Worm (Caenorhabditis elegans) whole organism, L4 larva: ENCODE data around the gene F16G10.5.

ENCODE experiments used
- F44E2.7 ChIP-seq: fragments of 200-800 bp; sonication (Bioruptor generic); IDR thresholded peaks from 2 replicates; pipeline ENCODE4 v2.1.2; 2022; ENCODE audit warnings: missing genetic modification characterization, missing compliant biosample characterization
- F49E8.2 ChIP-seq: sonication (generic microtip); optimal IDR thresholded peaks from 2 replicates; lab custom pipeline; 2016; ENCODE audit warnings: missing compliant biosample characterization, mild to moderate bottlenecking, missing genetic modification characterization, borderline replicate concordance
- T20F7.1 ChIP-seq: fragments of 200-800 bp; sonication (Bioruptor generic); optimal IDR thresholded peaks from 2 replicates; lab custom pipeline; 2018; ENCODE audit warnings: mild to moderate bottlenecking, missing genetic modification characterization, missing compliant biosample characterization
- Y48G9A.11 ChIP-seq: fragments of 200-800 bp; sonication (Bioruptor generic); IDR thresholded peaks from 2 replicates; pipeline ENCODE4 v1.3.6; 2022; ENCODE audit warnings: missing genetic modification reagents, missing genetic modification characterization, missing compliant biosample characterization
- Y75B8A.6 ChIP-seq: fragments of 200-800 bp; sonication (Bioruptor generic); IDR thresholded peaks from 2 replicates; pipeline ENCODE4 v1.3.6; 2022; ENCODE audit warnings: missing genetic modification reagents, missing genetic modification characterization, missing compliant biosample characterization
- ZK546.5 ChIP-seq, 2 experiments: sonication (generic microtip); optimal IDR thresholded peaks; 2 replicates each; lab custom pipeline; 2017; ENCODE audit warnings: missing biosample characterization in 2 of 2, missing genetic modification characterization in 2 of 2
- aha-1 ChIP-seq: fragments of 150-350 bp; peaks from one replicate; lab custom pipeline; 2014; ENCODE audit warnings: missing biosample characterization, missing genetic modification characterization
- ceh-20 ChIP-seq: fragments of 200-800 bp; sonication (Bioruptor generic); IDR thresholded peaks from 2 replicates; pipeline ENCODE4 v1.3.6; 2022; ENCODE audit warnings: missing genetic modification reagents, missing genetic modification characterization, missing compliant biosample characterization
- ceh-62 ChIP-seq: sonication (generic microtip); optimal IDR thresholded peaks from 2 replicates; lab custom pipeline; 2017; ENCODE audit warnings: missing biosample characterization, missing genetic modification characterization
- cey-2 ChIP-seq: sonication (generic microtip); optimal IDR thresholded peaks from 3 replicates; lab custom pipeline; 2017; ENCODE audit warnings: missing genetic modification characterization, mild to moderate bottlenecking, missing compliant biosample characterization, antibody characterized with exemption, borderline replicate concordance; ENCODE audit not compliant: insufficient read depth
- dmd-9 ChIP-seq: fragments of 200-800 bp; sonication (Bioruptor generic); IDR thresholded peaks from 2 replicates; pipeline ENCODE4 v1.3.6; 2022; ENCODE audit warnings: missing genetic modification reagents, missing genetic modification characterization, missing compliant biosample characterization
- fos-1 ChIP-seq: fragments of 150-350 bp; optimal IDR thresholded peaks from 2 replicates; lab custom pipeline; 2014; ENCODE audit warnings: missing biosample characterization, missing genetic modification characterization
- gei-8 ChIP-seq: fragments of 200-800 bp; sonication (Bioruptor generic); optimal IDR thresholded peaks from 2 replicates; lab custom pipeline; 2018; ENCODE audit warnings: mild to moderate bottlenecking, missing genetic modification characterization, missing compliant biosample characterization
- jun-1 ChIP-seq: fragments of 150-350 bp; optimal IDR thresholded peaks from 2 replicates; lab custom pipeline; 2014; ENCODE audit warnings: missing biosample characterization, missing genetic modification reagents, missing genetic modification characterization
- lim-7 ChIP-seq: fragments of 200-800 bp; sonication (Bioruptor generic); IDR thresholded peaks from 2 replicates; pipeline ENCODE4 v1.3.6; 2022; ENCODE audit warnings: missing genetic modification characterization, missing compliant biosample characterization
- lin-13 ChIP-seq: fragments of 150-350 bp; optimal IDR thresholded peaks from 2 replicates; lab custom pipeline; 2014; ENCODE audit warnings: missing biosample characterization, missing genetic modification reagents, missing genetic modification characterization
- lsy-2 ChIP-seq, 2 experiments: fragments of 150-350 bp in 1 of 2; sonication (generic microtip) in 1 of 2; optimal IDR thresholded peaks; 2 replicates each; lab custom pipeline; 2014 to 2017; ENCODE audit warnings: missing biosample characterization in 2 of 2, missing genetic modification characterization in 2 of 2
- madf-9 ChIP-seq: fragments of 200-800 bp; sonication (Bioruptor generic); conservative IDR thresholded peaks from 2 replicates; pipeline ENCODE4 v1.3.6; 2022; ENCODE audit warnings: missing genetic modification reagents, missing genetic modification characterization, missing compliant biosample characterization
- mdl-1 ChIP-seq, 2 experiments: fragments of 150-350 bp in 1 of 2; sonication (generic microtip) in 1 of 2; optimal IDR thresholded peaks; 2 replicates each; lab custom pipeline; 2014 to 2017; ENCODE audit warnings: missing biosample characterization in 2 of 2, missing genetic modification characterization in 2 of 2
- mxl-3 ChIP-seq: fragments of 200-800 bp; sonication (Bioruptor generic); optimal IDR thresholded peaks from 2 replicates; lab custom pipeline; 2018; ENCODE audit warnings: mild to moderate bottlenecking, missing genetic modification characterization, missing compliant biosample characterization
- nhr-237 ChIP-seq: sonication (generic microtip); optimal IDR thresholded peaks from 2 replicates; lab custom pipeline; 2017; ENCODE audit warnings: missing biosample characterization, missing genetic modification characterization
- nhr-25 ChIP-seq: sonication (generic microtip); optimal IDR thresholded peaks from 2 replicates; lab custom pipeline; 2017; ENCODE audit warnings: missing genetic modification characterization, mild to moderate bottlenecking, missing compliant biosample characterization, antibody characterized with exemption, moderate library complexity, borderline replicate concordance; ENCODE audit not compliant: insufficient read depth
- nhr-28 ChIP-seq: fragments of 150-350 bp; optimal IDR thresholded peaks from 2 replicates; lab custom pipeline; 2014; ENCODE audit warnings: missing biosample characterization, missing genetic modification characterization
- nhr-41 ChIP-seq: fragments of 200-800 bp; sonication (Bioruptor generic); IDR thresholded peaks from 2 replicates; pipeline ENCODE4 v1.3.6; 2022; ENCODE audit warnings: missing genetic modification reagents, missing genetic modification characterization, missing compliant biosample characterization
- nhr-48 ChIP-seq: sonication (generic microtip); optimal IDR thresholded peaks from 2 replicates; lab custom pipeline; 2016; ENCODE audit warnings: mild to moderate bottlenecking, missing genetic modification characterization, missing compliant biosample characterization
- nhr-6 ChIP-seq: fragments of 150-350 bp; optimal IDR thresholded peaks from 2 replicates; lab custom pipeline; 2014; ENCODE audit warnings: missing biosample characterization, missing genetic modification characterization
- nhr-76 ChIP-seq: fragments of 150-350 bp; optimal IDR thresholded peaks from 2 replicates; lab custom pipeline; 2014; ENCODE audit warnings: missing biosample characterization, missing genetic modification characterization
- php-3 ChIP-seq: fragments of 200-800 bp; sonication (Bioruptor generic); IDR thresholded peaks from 2 replicates; pipeline ENCODE4 v1.3.6; 2022; ENCODE audit warnings: missing genetic modification reagents, missing genetic modification characterization, missing compliant biosample characterization
- sdz-12 ChIP-seq: fragments of 200-800 bp; sonication (Bioruptor generic); optimal IDR thresholded peaks from 2 replicates; lab custom pipeline; 2018; ENCODE audit warnings: mild to moderate bottlenecking, missing genetic modification characterization, missing compliant biosample characterization
- set-16 ChIP-seq: fragments of 200-800 bp; sonication (Bioruptor generic); IDR thresholded peaks from 2 replicates; pipeline ENCODE4 v1.3.6; 2022; ENCODE audit warnings: missing genetic modification reagents, missing genetic modification characterization, missing compliant biosample characterization
- snpc-1.2 ChIP-seq: fragments of 200-800 bp; sonication (Bioruptor generic); IDR thresholded peaks from 2 replicates; pipeline ENCODE4 v1.3.6; 2022; ENCODE audit warnings: missing genetic modification reagents, missing genetic modification characterization, missing compliant biosample characterization
- tag-97 ChIP-seq: fragments of 200-800 bp; sonication (Bioruptor generic); IDR thresholded peaks from 2 replicates; pipeline ENCODE4 v1.3.6; 2022; ENCODE audit warnings: missing genetic modification characterization, missing compliant biosample characterization
- tra-1 ChIP-seq: fragments of 200-800 bp; sonication (Bioruptor generic); IDR thresholded peaks from 2 replicates; pipeline ENCODE4 v1.3.6; 2022; ENCODE audit warnings: missing genetic modification reagents, missing genetic modification characterization, missing compliant biosample characterization
- unc-62 ChIP-seq, 3 experiments: fragments of 150-350 bp in 1 of 3; sonication (generic microtip); optimal IDR thresholded peaks in 2 of 3; peaks in 1 of 3; 1 replicate in 1 of 3; 2 replicates in 2 of 3; lab custom pipeline; 2014 to 2017; ENCODE audit warnings: missing biosample characterization in 3 of 3, missing genetic modification characterization in 3 of 3, missing genetic modification reagents in 3 of 3, missing genotype in 1 of 3
- vab-7 ChIP-seq: fragments of 200-800 bp; sonication (Bioruptor generic); IDR thresholded peaks from 2 replicates; pipeline ENCODE4 v1.3.6; 2022; ENCODE audit warnings: missing genetic modification reagents, missing genetic modification characterization, missing compliant biosample characterization
- zfp-2 ChIP-seq: sonication (generic microtip); optimal IDR thresholded peaks from 2 replicates; lab custom pipeline; 2016; ENCODE audit warnings: mild to moderate bottlenecking, missing genetic modification characterization, missing compliant biosample characterization
- zfp-3 ChIP-seq: fragments of 200-800 bp; sonication (Bioruptor generic); conservative IDR thresholded peaks from 2 replicates; pipeline ENCODE4 v1.3.6; 2022; ENCODE audit warnings: missing genetic modification reagents, missing genetic modification characterization, missing compliant biosample characterization
- ztf-11 ChIP-seq: fragments of 150-350 bp; optimal IDR thresholded peaks from 2 replicates; lab custom pipeline; 2014; ENCODE audit warnings: missing biosample characterization, missing genetic modification characterization
- ztf-7 ChIP-seq: fragments of 150-350 bp; optimal IDR thresholded peaks from 2 replicates; lab custom pipeline; 2014; ENCODE audit warnings: missing biosample characterization, missing genetic modification characterization

Gene F16G10.5

ce11 chrII:2368956-2369355, 1.8 kb downstream of the F16G10.5 start, which contains the start of gene hpo-25:
Gene hpo-25, plus strand, starts transcription at chrII:2369256.
- TF ChIP-seq aha-1 (tag; lab: Kevin White, UChicago) = peak; percentile 6
- no peak for TF ChIP-seq nhr-48 (tag; lab: Kevin White, UChicago)

ce11 chrII:2372090-2372489, 5.0 kb downstream of the F16G10.5 start, which contains the start of gene F16G10.3:
Gene F16G10.3, plus strand, starts transcription at chrII:2372390.
- no peak for TF ChIP-seq Y48G9A.11 (GFP tag; lab: Robert Waterston, UW)
- TF ChIP-seq aha-1 (tag; lab: Kevin White, UChicago) = peak; percentile 66
- no peak for TF ChIP-seq ceh-62 (tag; lab: Kevin White, UChicago)
- TF ChIP-seq fos-1 (tag; lab: Kevin White, UChicago) = no peak

ce11 chrII:2374973-2375372, 7.9 kb downstream of the F16G10.5 start, which contains the start of gene F16G10.2:
Gene F16G10.2, plus strand, starts transcription at chrII:2375273.
- no peak for TF ChIP-seq nhr-25 (tag; lab: Kevin White, UChicago)
- TF ChIP-seq lim-7 (GFP tag; lab: Robert Waterston, UW) = no peak
- peak in 1 of 2 experiments; percentile 79 for TF ChIP-seq unc-62 (GFP tag; optimal IDR thresholded peaks at IDR 0.05 in 1 of 2; lab: Kevin White, UChicago)
- TF ChIP-seq unc-62 (tag; optimal IDR thresholded peaks at IDR 0.05; lab: Kevin White, UChicago) = no peak
- no peak for TF ChIP-seq F44E2.7 (GFP tag; lab: Robert Waterston, UW)
- TF ChIP-seq nhr-76 (tag; lab: Kevin White, UChicago) = no peak
- TF ChIP-seq nhr-41 (GFP tag; lab: Robert Waterston, UW) = no peak

- TF ChIP-seq nhr-25 (tag; lab: Kevin White, UChicago) (no peak), madf-9 (GFP tag; lab: Robert Waterston, UW) (no peak), unc-62 (GFP tag; optimal IDR thresholded peaks at IDR 0.05 in 1 of 2; lab: Kevin White, UChicago) (peak in 1 of 2 experiments; percentile 1), unc-62 (tag; optimal IDR thresholded peaks at IDR 0.05; lab: Kevin White, UChicago) (no peak)
These were observed 10.6 kb downstream of the F16G10.5 start, which contains the start of gene F16G10.6 for ce11 chrII:2377751-2378150. Gene F16G10.6, minus strand, starts transcription at chrII:2377851.

ce11 chrII:2378465-2379009, 11.4 kb downstream of the F16G10.5 start:
- TF ChIP-seq nhr-48 (tag; lab: Kevin White, UChicago) (peak; percentile 95), cey-2 (tag; lab: Kevin White, UChicago) (peak; percentile 93), lsy-2 (tag; optimal IDR thresholded peaks at IDR 0.05; lab: Kevin White, UChicago) (peak; percentile 89 to 94), sdz-12 (no peak), ZK546.5 (tag; optimal IDR thresholded peaks at IDR 0.05; lab: Kevin White, UChicago) (no peak), nhr-28 (peak; percentile 95), mxl-3 (GFP tag; lab: Kevin White, UChicago) (peak; percentile 66), tra-1 (GFP tag; lab: Robert Waterston, UW) (peak; percentile 98), ztf-7 (tag; lab: Kevin White, UChicago) (no peak), zfp-2 (tag; lab: Kevin White, UChicago) (no peak), T20F7.1 (peak; percentile 81), F49E8.2 (no peak), gei-8 (GFP tag; lab: Kevin White, UChicago) (no peak), lin-13 (GFP tag; lab: Kevin White, UChicago) (peak; percentile 27), Y75B8A.6 (GFP tag; lab: Robert Waterston, UW) (peak; percentile 58; the same call in 1 of the 2 replicates), zfp-3 (GFP tag; lab: Robert Waterston, UW) (no peak), tag-97 (no peak), ztf-11 (tag; lab: Kevin White, UChicago) (no peak), mdl-1 (tag; optimal IDR thresholded peaks at IDR 0.05; lab: Kevin White, UChicago) (peak in 1 of 2 experiments; percentile 30), snpc-1.2 (GFP tag; lab: Robert Waterston, UW) (no peak), vab-7 (GFP tag; lab: Robert Waterston, UW) (no peak), set-16 (no peak), jun-1 (tag; lab: Kevin White, UChicago) (peak; percentile 95), unc-62 (GFP tag; optimal IDR thresholded peaks at IDR 0.05 in 1 of 2; lab: Kevin White, UChicago) (peak in 1 of 2 experiments; percentile 74), unc-62 (tag; optimal IDR thresholded peaks at IDR 0.05; lab: Kevin White, UChicago) (no peak), php-3 (GFP tag; lab: Robert Waterston, UW) (peak; percentile 100), dmd-9 (GFP tag; lab: Robert Waterston, UW) (no peak), nhr-6 (tag; lab: Kevin White, UChicago) (peak; percentile 51), nhr-237 (tag; lab: Kevin White, UChicago) (no peak), ceh-20 (peak; percentile 84; the same call in 1 of the 2 replicates), nhr-41 (GFP tag; lab: Robert Waterston, UW) (peak; percentile 93)
